Fruit fly (Drosophila melanogaster): ENCODE data around the gene elm.
A peak's percentile ranks its signal among the peaks of the same experiment; 100 is the strongest.

The elm gene

DNA sequence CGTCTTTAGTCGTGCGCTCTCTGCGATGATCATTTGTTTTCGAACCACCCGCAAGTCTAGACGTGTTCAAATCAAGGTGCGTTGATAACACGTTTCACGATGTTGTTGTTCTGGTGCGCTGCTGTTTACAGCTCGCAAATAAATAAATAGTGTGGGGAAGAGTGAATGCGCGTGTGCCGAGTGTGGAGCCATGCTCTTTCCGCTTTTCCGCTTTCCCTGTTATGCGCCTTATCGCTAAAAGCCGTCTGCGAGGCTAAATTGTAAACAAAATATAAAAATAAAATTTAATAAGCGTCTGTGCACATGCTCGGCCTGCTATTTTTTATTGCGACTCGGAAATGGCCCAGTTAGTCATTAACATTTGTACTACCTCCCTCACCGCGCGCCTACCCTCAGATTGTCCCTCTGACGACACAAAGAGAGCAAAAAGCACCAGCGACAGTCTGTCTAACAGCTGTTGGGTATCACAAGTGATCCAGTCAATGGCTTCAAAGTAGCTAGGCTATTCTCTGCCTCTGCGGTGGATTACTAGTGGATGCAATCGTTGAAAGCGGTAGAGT, 18.1 kb upstream of the elm start (continued):
- TF ChIP-seq mirr (GFP tag; optimal IDR thresholded peaks at IDR 0.05), result peak; percentile 97
- TF ChIP-seq HLH3B (GFP tag; IDR thresholded peaks at IDR 0.05), result peak; percentile 64; the same call in 1 of the 2 replicates
- peak; percentile 57 for TF ChIP-seq CHES-1-like (GFP tag; optimal IDR thresholded peaks at IDR 0.05)
- peak; percentile 70 for TF ChIP-seq bigmax (GFP tag; optimal IDR thresholded peaks at IDR 0.05)
- peak in 1 of 3 experiments; percentile 67 for TF ChIP-seq Stat92E (GFP tag; optimal IDR thresholded peaks at IDR 0.05)
- TF ChIP-seq CG6854 (GFP tag; optimal IDR thresholded peaks at IDR 0.05), result peak; percentile 83
- TF ChIP-seq corto (GFP tag; optimal IDR thresholded peaks at IDR 0.05), result peak; percentile 31
- peak; percentile 56 for TF ChIP-seq CG17186 (GFP tag; optimal IDR thresholded peaks at IDR 0.05)
- TF ChIP-seq pho (GFP tag; optimal IDR thresholded peaks at IDR 0.05), result peak; percentile 18
- TF ChIP-seq Atf-2 (GFP tag; optimal IDR thresholded peaks at IDR 0.05), result peak; percentile 33
- TF ChIP-seq CG7786 (GFP tag; optimal IDR thresholded peaks at IDR 0.05), result peak; percentile 48
- TF ChIP-seq YL-1 (GFP tag; optimal IDR thresholded peaks at IDR 0.05), result peak; percentile 95
- peak; percentile 61 for TF ChIP-seq Sox102F (GFP tag; optimal IDR thresholded peaks at IDR 0.05)
- peak; percentile 85; the same call in 1 of the 2 replicates for TF ChIP-seq Awh (GFP tag; IDR thresholded peaks at IDR 0.05)
- TF ChIP-seq Oaz (GFP tag; IDR thresholded peaks at IDR 0.05), result no peak
- peak in 1 of 2 experiments; percentile 62 for TF ChIP-seq Trl (optimal IDR thresholded peaks at IDR 0.05)
- peak; percentile 74 for TF ChIP-seq Trl (GFP tag; optimal IDR thresholded peaks at IDR 0.05)
- peak; percentile 62 for TF ChIP-seq Atf6 (GFP tag; IDR thresholded peaks at IDR 0.05)
- no peak for TF ChIP-seq Mrtf (GFP tag; IDR thresholded peaks at IDR 0.05)
- TF ChIP-seq sqz (GFP tag; optimal IDR thresholded peaks at IDR 0.05), result no peak
- TF ChIP-seq HmgZ (tag; optimal IDR thresholded peaks at IDR 0.05), result peak; percentile 85
- TF ChIP-seq onecut (GFP tag; IDR thresholded peaks at IDR 0.05), result peak; percentile 81
- peak; percentile 78 for TF ChIP-seq exex (tag; optimal IDR thresholded peaks at IDR 0.05)
- peak; percentile 90 for TF ChIP-seq caup (GFP tag; optimal IDR thresholded peaks at IDR 0.05; ENCODE audit: severe bottlenecking)
- no peak for TF ChIP-seq gt (GFP tag; IDR thresholded peaks at IDR 0.05)
- peak; percentile 65 for TF ChIP-seq Jarid2 (GFP tag; optimal IDR thresholded peaks at IDR 0.05)
- TF ChIP-seq Drgx (GFP tag; IDR thresholded peaks at IDR 0.05), result peak; percentile 38; the same call in 1 of the 2 replicates
- TF ChIP-seq CG13123 (GFP tag; optimal IDR thresholded peaks at IDR 0.05), result peak; percentile 71
- peak; percentile 92 for TF ChIP-seq CrebB (tag; optimal IDR thresholded peaks at IDR 0.05)
- no peak for TF ChIP-seq CG11247 (GFP tag; IDR thresholded peaks at IDR 0.05)
- TF ChIP-seq fd64A (GFP tag; optimal IDR thresholded peaks at IDR 0.05), result peak; percentile 96
- TF ChIP-seq Hmr (GFP tag; optimal IDR thresholded peaks at IDR 0.05), result peak; percentile 86
- peak; percentile 44 for TF ChIP-seq CG3163 (GFP tag; optimal IDR thresholded peaks at IDR 0.05)
- peak; percentile 80 for TF ChIP-seq CG9727 (GFP tag; optimal IDR thresholded peaks at IDR 0.05)
- peak; percentile 78 for TF ChIP-seq Max (GFP tag; optimal IDR thresholded peaks at IDR 0.05)
- TF ChIP-seq scrt (GFP tag; optimal IDR thresholded peaks at IDR 0.05), result no peak
- peak; percentile 98 for TF ChIP-seq Med (GFP tag)
- peak; percentile 80 for TF ChIP-seq CG15011 (GFP tag; optimal IDR thresholded peaks at IDR 0.05)
- no peak for TF ChIP-seq sd (tag; optimal IDR thresholded peaks at IDR 0.05)
- no peak for TF ChIP-seq CG42726 (GFP tag; IDR thresholded peaks at IDR 0.05; ENCODE audit: partially characterized antibody)
- no peak; the same call in 2 of the 3 replicates for TF ChIP-seq ase (GFP tag; IDR thresholded peaks at IDR 0.05)
- peak; percentile 9 for TF ChIP-seq CG5245 (GFP tag; optimal IDR thresholded peaks at IDR 0.05)
- TF ChIP-seq Ptx1 (GFP tag; IDR thresholded peaks at IDR 0.05), result 0 out of 2 replicates have a peak, but pooled peaks have one; percentile 14
- peak; percentile 78 for TF ChIP-seq unpg (GFP tag; optimal IDR thresholded peaks at IDR 0.05)
- TF ChIP-seq BEAF-32 (GFP tag; optimal IDR thresholded peaks at IDR 0.05), result no peak
- peak; percentile 16; the same call in 1 of the 2 replicates for TF ChIP-seq CG4730 (GFP tag; IDR thresholded peaks at IDR 0.05)
- peak; percentile 84 for TF ChIP-seq gsb-n (tag; optimal IDR thresholded peaks at IDR 0.05)
- peak; percentile 89 for TF ChIP-seq salm (tag; optimal IDR thresholded peaks at IDR 0.05)
- peak; percentile 97 for TF ChIP-seq CG10543 (GFP tag; optimal IDR thresholded peaks at IDR 0.05)

Data from whole organism, embryonic.